Fruit fly (Drosophila melanogaster): Measurements from ENCODE around the gene CG5521.

dm6 chr3R:26923830-26924333 is 42.8 kb upstream of the CG5521 start:
- no peak for TF ChIP-seq CG17806 (tag; optimal IDR thresholded peaks at IDR 0.05)
- no peak for TF ChIP-seq fd96Ca (GFP tag; IDR thresholded peaks at IDR 0.05)

Measured in whole organism, pupa.